Fruit fly (Drosophila melanogaster): ENCODE data around the gene Sytbeta.

Gene Sytbeta

dm6 chr3L:15049395-15049794 is 15.4 kb downstream of the Sytbeta start, which contains the start of gene CG43678:
Gene CG43678, minus strand, starts transcription at chr3L:15049495.
- no peak for TF ChIP-seq dl (GFP tag; optimal IDR thresholded peaks at IDR 0.05; ENCODE audit: insufficient read depth in 1 of 2, partially characterized antibody in 2 of 2)
- TF ChIP-seq Mio (GFP tag; optimal IDR thresholded peaks at IDR 0.05) = no peak
- TF ChIP-seq sage (GFP tag; optimal IDR thresholded peaks at IDR 0.05) = no peak
- TF ChIP-seq CG32264 (GFP tag; optimal IDR thresholded peaks at IDR 0.05) = no peak
- TF ChIP-seq Dif (GFP tag; optimal IDR thresholded peaks at IDR 0.05; ENCODE audit: partially characterized antibody) = no peak
- TF ChIP-seq Hr78 (GFP tag; optimal IDR thresholded peaks at IDR 0.05) = no peak
- no peak for TF ChIP-seq pan (optimal IDR thresholded peaks at IDR 0.05)
- no peak for TF ChIP-seq Dfd (GFP tag; optimal IDR thresholded peaks at IDR 0.05)
- TF ChIP-seq CrebA (GFP tag; optimal IDR thresholded peaks at IDR 0.05; ENCODE audit: borderline replicate concordance) = no peak
- no peak for TF ChIP-seq psq (GFP tag; optimal IDR thresholded peaks at IDR 0.05)
- no peak for TF ChIP-seq fru (GFP tag; optimal IDR thresholded peaks at IDR 0.05)
- TF ChIP-seq jim (GFP tag; optimal IDR thresholded peaks at IDR 0.05) = no peak
- TF ChIP-seq Vsx2 (GFP tag; optimal IDR thresholded peaks at IDR 0.05; ENCODE audit: partially characterized antibody) = no peak

dm6 chr3L:15048091-15048490 is 16.7 kb downstream of the Sytbeta start:
- no peak for TF ChIP-seq sv (GFP tag; optimal IDR thresholded peaks at IDR 0.05)
- no peak for TF ChIP-seq br (GFP tag; optimal IDR thresholded peaks at IDR 0.05)
- no peak for TF ChIP-seq Abd-B (GFP tag; optimal IDR thresholded peaks at IDR 0.05)
- no peak for TF ChIP-seq Mio (GFP tag; optimal IDR thresholded peaks at IDR 0.05)
- TF ChIP-seq Dif (GFP tag; optimal IDR thresholded peaks at IDR 0.05; ENCODE audit: partially characterized antibody) = no peak
- peak; percentile 12 for TF ChIP-seq Myc (optimal IDR thresholded peaks at IDR 0.05)
- TF ChIP-seq Hr83 (GFP tag; optimal IDR thresholded peaks at IDR 0.05; ENCODE audit: poor library complexity, severe bottlenecking) = no peak

- TF ChIP-seq CG9705 (GFP tag; optimal IDR thresholded peaks at IDR 0.05) = no peak
Observed at dm6 chr3L:15047606-15048005, 17.2 kb downstream of the Sytbeta start.

- TF ChIP-seq Mio (GFP tag; optimal IDR thresholded peaks at IDR 0.05) (no peak), Vsx2 (GFP tag; optimal IDR thresholded peaks at IDR 0.05; ENCODE audit: partially characterized antibody) (no peak), lola (GFP tag; optimal IDR thresholded peaks at IDR 0.05) (no peak), Abd-B (GFP tag; optimal IDR thresholded peaks at IDR 0.05) (no peak), h (GFP tag; optimal IDR thresholded peaks at IDR 0.05) (no peak), brk (GFP tag; optimal IDR thresholded peaks at IDR 0.05) (no peak), usp (GFP tag; optimal IDR thresholded peaks at IDR 0.05) (no peak), fru (GFP tag; optimal IDR thresholded peaks at IDR 0.05) (no peak), psq (GFP tag; optimal IDR thresholded peaks at IDR 0.05) (no peak), rgr (GFP tag; optimal IDR thresholded peaks at IDR 0.05) (no peak), sv (GFP tag; optimal IDR thresholded peaks at IDR 0.05) (no peak), Dif (GFP tag; optimal IDR thresholded peaks at IDR 0.05; ENCODE audit: partially characterized antibody) (no peak)
Observed at dm6 chr3L:15045114-15045513, 19.7 kb downstream of the Sytbeta start.

dm6 chr3L:15043874-15044336 is 20.9 kb downstream of the Sytbeta start, which contains the start of gene ind:
Gene ind, minus strand, starts transcription at chr3L:15043924.
- no peak for TF ChIP-seq sv (GFP tag; optimal IDR thresholded peaks at IDR 0.05)
- TF ChIP-seq Hr78 (GFP tag; optimal IDR thresholded peaks at IDR 0.05) = no peak
- no peak for TF ChIP-seq brk (GFP tag; optimal IDR thresholded peaks at IDR 0.05)
- no peak for TF ChIP-seq psq (GFP tag; optimal IDR thresholded peaks at IDR 0.05)
- TF ChIP-seq HLH106 (tag; optimal IDR thresholded peaks at IDR 0.05) = no peak
- TF ChIP-seq rgr (GFP tag; optimal IDR thresholded peaks at IDR 0.05) = no peak
- TF ChIP-seq Abd-B (GFP tag; optimal IDR thresholded peaks at IDR 0.05) = no peak
- TF ChIP-seq fru (GFP tag; optimal IDR thresholded peaks at IDR 0.05) = no peak
- no peak for TF ChIP-seq ey (GFP tag; optimal IDR thresholded peaks at IDR 0.05)
- no peak for TF ChIP-seq N (GFP tag; optimal IDR thresholded peaks at IDR 0.05)

- TF ChIP-seq Vsx2 (GFP tag; optimal IDR thresholded peaks at IDR 0.05; ENCODE audit: partially characterized antibody) = no peak
- TF ChIP-seq Dfd (GFP tag; optimal IDR thresholded peaks at IDR 0.05) = peak; percentile 75
Observed at dm6 chr3L:15043465-15043864, 21.3 kb downstream of the Sytbeta start.

dm6 chr3L:15042470-15042869 is 22.3 kb downstream of the Sytbeta start, which contains the start of gene Rpn12R:
Gene Rpn12R, minus strand, starts transcription at chr3L:15042570.
- no peak for TF ChIP-seq CG9705 (GFP tag; optimal IDR thresholded peaks at IDR 0.05)
- no peak for TF ChIP-seq dmrt93B (GFP tag; optimal IDR thresholded peaks at IDR 0.05)
- TF ChIP-seq OdsH (GFP tag; optimal IDR thresholded peaks at IDR 0.05) = no peak
- no peak for TF ChIP-seq lola (GFP tag; optimal IDR thresholded peaks at IDR 0.05)
- TF ChIP-seq dl (GFP tag; optimal IDR thresholded peaks at IDR 0.05; ENCODE audit: insufficient read depth in 1 of 2, partially characterized antibody in 2 of 2) = no peak
- TF ChIP-seq CG32264 (GFP tag; optimal IDR thresholded peaks at IDR 0.05) = no peak
- no peak for TF ChIP-seq Hr78 (GFP tag; optimal IDR thresholded peaks at IDR 0.05)
- no peak for TF ChIP-seq sv (GFP tag; optimal IDR thresholded peaks at IDR 0.05)
- no peak for TF ChIP-seq Rel (GFP tag; optimal IDR thresholded peaks at IDR 0.05)
- TF ChIP-seq Rel (tag; optimal IDR thresholded peaks at IDR 0.05) = no peak
- TF ChIP-seq HLH106 (tag; optimal IDR thresholded peaks at IDR 0.05) = no peak
- no peak for TF ChIP-seq brk (GFP tag; optimal IDR thresholded peaks at IDR 0.05)
- no peak for TF ChIP-seq foxo (GFP tag; optimal IDR thresholded peaks at IDR 0.05)
- TF ChIP-seq tai (GFP tag; optimal IDR thresholded peaks at IDR 0.05) = no peak

All from whole organism, wandering third instar larva.